Worm (Caenorhabditis elegans) whole organism, L4/young adult: Measurements from ENCODE around the gene F01F1.15.

ENCODE experiments used
- W03F9.2 ChIP-seq: fragments of 150-350 bp; optimal IDR thresholded peaks from 2 replicates; lab custom pipeline; 2014; ENCODE audit warnings: missing biosample characterization, missing genetic modification characterization
- dao-5 ChIP-seq: sonication (generic microtip); optimal IDR thresholded peaks from 2 replicates; lab custom pipeline; 2016; ENCODE audit warnings: missing genotype, missing genetic modification characterization, moderate library complexity, missing compliant biosample characterization
- him-1 ChIP-seq: sonication (generic microtip); optimal IDR thresholded peaks from 2 replicates; lab custom pipeline; 2016; ENCODE audit warnings: missing genotype, missing genetic modification reagents, missing genetic modification characterization, missing compliant biosample characterization

F01F1.15 gene

ce11 chrIII:5869429-5869828 lies at the start of gene F01F1.15:
Gene F01F1.15, minus strand, starts transcription at chrIII:5869529.
- TF ChIP-seq him-1 (tag; lab: Kevin White, UChicago) (no peak), W03F9.2 (tag; lab: Kevin White, UChicago) (no peak), dao-5 (tag; lab: Kevin White, UChicago) (no peak)

ce11 chrIII:5917365-5917958 lies 48.1 kb upstream of the F01F1.15 start:
- TF ChIP-seq W03F9.2 (tag; lab: Kevin White, UChicago) (peak; percentile 9), dao-5 (tag; lab: Kevin White, UChicago) (no peak), him-1 (tag; lab: Kevin White, UChicago) (no peak)

- TF ChIP-seq W03F9.2 (tag; lab: Kevin White, UChicago) (no peak), dao-5 (tag; lab: Kevin White, UChicago) (no peak), him-1 (tag; lab: Kevin White, UChicago) (no peak)
These were observed 46.6 kb upstream of the F01F1.15 start for ce11 chrIII:5915926-5916325.

- TF ChIP-seq him-1 (tag; lab: Kevin White, UChicago), result no peak
- no peak for TF ChIP-seq W03F9.2 (tag; lab: Kevin White, UChicago)
- no peak for TF ChIP-seq dao-5 (tag; lab: Kevin White, UChicago)
These were observed 45.4 kb upstream of the F01F1.15 start for ce11 chrIII:5914717-5915116.

- TF ChIP-seq dao-5 (tag; lab: Kevin White, UChicago) (no peak), him-1 (tag; lab: Kevin White, UChicago) (no peak), W03F9.2 (tag; lab: Kevin White, UChicago) (no peak)
These were observed 39.1 kb upstream of the F01F1.15 start, which contains the start of gene C28H8.3 for ce11 chrIII:5908408-5908807. Gene C28H8.3, plus strand, starts transcription at chrIII:5908700.

ce11 chrIII:5906749-5907148 lies 37.4 kb upstream of the F01F1.15 start, which contains the start of gene erd-2.2:
Gene erd-2.2, plus strand, starts transcription at chrIII:5907049.
- no peak for TF ChIP-seq dao-5 (tag; lab: Kevin White, UChicago)
- TF ChIP-seq W03F9.2 (tag; lab: Kevin White, UChicago), result no peak
- TF ChIP-seq him-1 (tag; lab: Kevin White, UChicago), result no peak

- TF ChIP-seq dao-5 (tag; lab: Kevin White, UChicago) (no peak), W03F9.2 (tag; lab: Kevin White, UChicago) (no peak), him-1 (tag; lab: Kevin White, UChicago) (no peak)
These were observed 36.7 kb upstream of the F01F1.15 start, which contains the start of gene dpff-1 for ce11 chrIII:5906059-5906458. Gene dpff-1, minus strand, starts transcription at chrIII:5906346.

ce11 chrIII:5902558-5902957 lies 33.2 kb upstream of the F01F1.15 start:
- TF ChIP-seq dao-5 (tag; lab: Kevin White, UChicago) (no peak), him-1 (tag; lab: Kevin White, UChicago) (no peak)

- TF ChIP-seq him-1 (tag; lab: Kevin White, UChicago) (no peak), W03F9.2 (tag; lab: Kevin White, UChicago) (no peak), dao-5 (tag; lab: Kevin White, UChicago) (no peak)
These were observed 31.4 kb upstream of the F01F1.15 start for ce11 chrIII:5900709-5901108.

ce11 chrIII:5898631-5899030 lies 29.3 kb upstream of the F01F1.15 start:
- TF ChIP-seq him-1 (tag; lab: Kevin White, UChicago), result no peak
- no peak for TF ChIP-seq W03F9.2 (tag; lab: Kevin White, UChicago)
- TF ChIP-seq dao-5 (tag; lab: Kevin White, UChicago), result no peak

ce11 chrIII:5897468-5897867 lies 28.1 kb upstream of the F01F1.15 start:
- TF ChIP-seq dao-5 (tag; lab: Kevin White, UChicago), result no peak
- TF ChIP-seq W03F9.2 (tag; lab: Kevin White, UChicago), result no peak
- no peak for TF ChIP-seq him-1 (tag; lab: Kevin White, UChicago)

ce11 chrIII:5895913-5896312 lies 26.6 kb upstream of the F01F1.15 start, which contains the start of gene pxl-1:
Gene pxl-1, minus strand, starts transcription at chrIII:5896013.
- no peak for TF ChIP-seq him-1 (tag; lab: Kevin White, UChicago)
- TF ChIP-seq W03F9.2 (tag; lab: Kevin White, UChicago), result no peak
- TF ChIP-seq dao-5 (tag; lab: Kevin White, UChicago), result no peak

- no peak for TF ChIP-seq dao-5 (tag; lab: Kevin White, UChicago)
- TF ChIP-seq W03F9.2 (tag; lab: Kevin White, UChicago), result no peak
- TF ChIP-seq him-1 (tag; lab: Kevin White, UChicago), result no peak
These were observed 23.6 kb upstream of the F01F1.15 start for ce11 chrIII:5892909-5893308.

- no peak for TF ChIP-seq him-1 (tag; lab: Kevin White, UChicago)
- TF ChIP-seq dao-5 (tag; lab: Kevin White, UChicago), result no peak
- no peak for TF ChIP-seq W03F9.2 (tag; lab: Kevin White, UChicago)
These were observed 19.3 kb upstream of the F01F1.15 start, which contains the start of gene C28H8.8 for ce11 chrIII:5888675-5889074. Gene C28H8.8, minus strand, starts transcription at chrIII:5888775.
